Fruit fly (Drosophila melanogaster): Measurements from ENCODE around the gene VhaPPA1-1.
A peak's percentile ranks its signal among the peaks of the same experiment; 100 is the strongest.

Gene VhaPPA1-1

dm6 chr3R:14903837-14904431 is at the start of gene VhaPPA1-1 (continued):
- no peak for TF ChIP-seq slbo (GFP tag; IDR thresholded peaks at IDR 0.05)
- TF ChIP-seq CG15011 (GFP tag; optimal IDR thresholded peaks at IDR 0.05), result no peak
- TF ChIP-seq CG32767 (GFP tag; IDR thresholded peaks at IDR 0.05), result no peak
- TF ChIP-seq ham (GFP tag; IDR thresholded peaks at IDR 0.05), result no peak
- TF ChIP-seq CG17328 (GFP tag; IDR thresholded peaks at IDR 0.05), result no peak
- TF ChIP-seq mam (GFP tag; optimal IDR thresholded peaks at IDR 0.05), result peak; percentile 18
- no peak for TF ChIP-seq sisA (GFP tag; IDR thresholded peaks at IDR 0.05)
- TF ChIP-seq Deaf1 (tag; optimal IDR thresholded peaks at IDR 0.05), result no peak
- peak; percentile 36 for TF ChIP-seq CG15601 (tag; optimal IDR thresholded peaks at IDR 0.05)
- no peak for TF ChIP-seq CG10959 (GFP tag; IDR thresholded peaks at IDR 0.05)
- TF ChIP-seq Side (GFP tag; optimal IDR thresholded peaks at IDR 0.05), result no peak
- peak; percentile 50 for TF ChIP-seq twi (tag; optimal IDR thresholded peaks at IDR 0.05)
- TF ChIP-seq Hsf (GFP tag; optimal IDR thresholded peaks at IDR 0.05), result peak; percentile 18
- TF ChIP-seq br (optimal IDR thresholded peaks at IDR 0.05), result no peak
- peak; percentile 47 for TF ChIP-seq CG2712 (tag; optimal IDR thresholded peaks at IDR 0.05)
- TF ChIP-seq CG17802 (tag; optimal IDR thresholded peaks at IDR 0.05), result no peak
- TF ChIP-seq Camta (GFP tag; optimal IDR thresholded peaks at IDR 0.05), result no peak
- TF ChIP-seq CG4360 (GFP tag; IDR thresholded peaks at IDR 0.05), result no peak
- TF ChIP-seq Bdp1 (GFP tag; optimal IDR thresholded peaks at IDR 0.05), result no peak
- TF ChIP-seq prd (optimal IDR thresholded peaks at IDR 0.05), result no peak
- TF ChIP-seq prd (GFP tag; IDR thresholded peaks at IDR 0.05), result no peak
- TF ChIP-seq CG12769 (tag; optimal IDR thresholded peaks at IDR 0.05), result no peak
- peak; percentile 78 for TF ChIP-seq pita (GFP tag; optimal IDR thresholded peaks at IDR 0.05)
- TF ChIP-seq CG9932 (GFP tag; IDR thresholded peaks at IDR 0.05), result no peak
- peak; percentile 17 for TF ChIP-seq CG8924 (tag; optimal IDR thresholded peaks at IDR 0.05)
- peak; percentile 77 for TF ChIP-seq Med (GFP tag)
- TF ChIP-seq ap (GFP tag; IDR thresholded peaks at IDR 0.05), result no peak
- TF ChIP-seq dmrt11E (tag; optimal IDR thresholded peaks at IDR 0.05), result peak; percentile 27
- TF ChIP-seq lov (optimal IDR thresholded peaks at IDR 0.05), result no peak
- no peak for TF ChIP-seq lov (GFP tag; IDR thresholded peaks at IDR 0.05)
- no peak for TF ChIP-seq slp2 (GFP tag; optimal IDR thresholded peaks at IDR 0.05)
- TF ChIP-seq mirr (GFP tag; optimal IDR thresholded peaks at IDR 0.05), result no peak
- no peak for TF ChIP-seq mld (GFP tag; IDR thresholded peaks at IDR 0.05; ENCODE audit: partially characterized antibody)
- TF ChIP-seq nom (GFP tag; optimal IDR thresholded peaks at IDR 0.05), result peak; percentile 21
- TF ChIP-seq Gug (GFP tag; IDR thresholded peaks at IDR 0.05), result no peak
- TF ChIP-seq Trl (optimal IDR thresholded peaks at IDR 0.05), result no peak
- no peak for TF ChIP-seq Trl (GFP tag; optimal IDR thresholded peaks at IDR 0.05)
- no peak for TF ChIP-seq dimm (GFP tag; IDR thresholded peaks at IDR 0.05)
- no peak for TF ChIP-seq CG13296 (GFP tag; optimal IDR thresholded peaks at IDR 0.05)
- TF ChIP-seq ken (GFP tag; IDR thresholded peaks at IDR 0.05), result no peak
- TF ChIP-seq zen2 (GFP tag; IDR thresholded peaks at IDR 0.05; ENCODE audit: partially characterized antibody), result no peak
- no peak for TF ChIP-seq Doc3 (GFP tag; IDR thresholded peaks at IDR 0.05; ENCODE audit: partially characterized antibody)
- TF ChIP-seq zfh2 (GFP tag; optimal IDR thresholded peaks at IDR 0.05), result peak; percentile 23
- TF ChIP-seq al (GFP tag; IDR thresholded peaks at IDR 0.05), result no peak
- peak; percentile 51 for TF ChIP-seq gfzf (GFP tag; optimal IDR thresholded peaks at IDR 0.05)
- TF ChIP-seq CG31388 (GFP tag; optimal IDR thresholded peaks at IDR 0.05), result no peak
- no peak for TF ChIP-seq disco-r (GFP tag; optimal IDR thresholded peaks at IDR 0.05)
- no peak for TF ChIP-seq ato (GFP tag; IDR thresholded peaks at IDR 0.05; ENCODE audit: partially characterized antibody)
- no peak for TF ChIP-seq CG11247 (GFP tag; IDR thresholded peaks at IDR 0.05)
- TF ChIP-seq sd (tag; optimal IDR thresholded peaks at IDR 0.05), result no peak
- no peak for TF ChIP-seq CG8359 (GFP tag; optimal IDR thresholded peaks at IDR 0.05; ENCODE audit: borderline replicate concordance)
- no peak for TF ChIP-seq zfh1 (GFP tag; IDR thresholded peaks at IDR 0.05)
- TF ChIP-seq repo (GFP tag; optimal IDR thresholded peaks at IDR 0.05), result no peak

All from whole organism, embryonic.